Worm (Caenorhabditis elegans): ENCODE data around the gene D1025.1.
A peak's percentile ranks its signal among the peaks of the same experiment; 100 is the strongest.

The D1025.1 gene

ce11 chrX:14537625-14538024, 17.1 kb downstream of the D1025.1 start:
- TF ChIP-seq hlh-30 (tag; optimal IDR thresholded peaks at IDR 0.05; ENCODE audit: insufficient read depth), result peak; percentile 39
- TF ChIP-seq zip-2 (tag; optimal IDR thresholded peaks at IDR 0.05), result no peak
- no peak for TF ChIP-seq dmd-9 (GFP tag; IDR thresholded peaks at IDR 0.05)
- TF ChIP-seq spr-1 (tag; optimal IDR thresholded peaks at IDR 0.05), result no peak
- no peak for TF ChIP-seq R02D3.7 (tag; optimal IDR thresholded peaks at IDR 0.05)
- TF ChIP-seq nhr-237 (tag; optimal IDR thresholded peaks at IDR 0.05), result no peak
- no peak for TF ChIP-seq dmd-8 (GFP tag; IDR thresholded peaks at IDR 0.05)
- no peak for TF ChIP-seq nhr-10 (tag; optimal IDR thresholded peaks at IDR 0.05)
- TF ChIP-seq pqm-1 (tag; optimal IDR thresholded peaks at IDR 0.05), result peak; percentile 38
- TF ChIP-seq lin-15B (tag; optimal IDR thresholded peaks at IDR 0.05), result no peak
- peak in 1 of 2 experiments; percentile 44 for TF ChIP-seq mdl-1 (tag; optimal IDR thresholded peaks at IDR 0.05)
- TF ChIP-seq ztf-11 (tag; optimal IDR thresholded peaks at IDR 0.05), result no peak
- no peak for TF ChIP-seq nhr-76 (tag; optimal IDR thresholded peaks at IDR 0.05)
- TF ChIP-seq mep-1 (tag; optimal IDR thresholded peaks at IDR 0.05), result no peak
- no peak for TF ChIP-seq hmg-1.1 (GFP tag; IDR thresholded peaks at IDR 0.05)
- no peak for TF ChIP-seq fos-1 (tag; optimal IDR thresholded peaks at IDR 0.05)
- no peak for TF ChIP-seq T20F7.1 (GFP tag; optimal IDR thresholded peaks at IDR 0.05)
- TF ChIP-seq saeg-2 (GFP tag; IDR thresholded peaks at IDR 0.05), result no peak
- TF ChIP-seq daf-16 (GFP tag; optimal IDR thresholded peaks at IDR 0.05), result no peak
- peak; percentile 85 for TF ChIP-seq daf-16 (tag; optimal IDR thresholded peaks at IDR 0.05)
- TF ChIP-seq hlh-11 (tag; optimal IDR thresholded peaks at IDR 0.05), result peak; percentile 61
- TF ChIP-seq nhr-77 (tag; optimal IDR thresholded peaks at IDR 0.05), result peak; percentile 59
- no peak for TF ChIP-seq ces-1 (GFP tag; optimal IDR thresholded peaks at IDR 0.05)
- TF ChIP-seq lsy-2 (tag; optimal IDR thresholded peaks at IDR 0.05), result no peak
- TF ChIP-seq Y5F2A.4 (GFP tag; optimal IDR thresholded peaks at IDR 0.05), result no peak
- no peak for TF ChIP-seq F44E2.7 (GFP tag; IDR thresholded peaks at IDR 0.05)
- TF ChIP-seq unc-130 (GFP tag; optimal IDR thresholded peaks at IDR 0.05), result no peak
- no peak for TF ChIP-seq F26F4.8 (GFP tag; conservative IDR thresholded peaks at IDR 0.05)
- no peak for TF ChIP-seq ceh-82 (tag; optimal IDR thresholded peaks at IDR 0.05)
- no peak for TF ChIP-seq nhr-41 (GFP tag; IDR thresholded peaks at IDR 0.05)
- no peak for TF ChIP-seq fkh-10 (GFP tag; optimal IDR thresholded peaks at IDR 0.05)
- no peak for TF ChIP-seq ceh-62 (tag; optimal IDR thresholded peaks at IDR 0.05)
- TF ChIP-seq rbr-2 (tag; optimal IDR thresholded peaks at IDR 0.05), result no peak
- TF ChIP-seq dmd-6 (GFP tag; IDR thresholded peaks at IDR 0.05), result peak; percentile 34
- TF ChIP-seq gei-8 (GFP tag; optimal IDR thresholded peaks at IDR 0.05), result no peak
- TF ChIP-seq vab-7 (GFP tag; IDR thresholded peaks at IDR 0.05), result no peak
- no peak for TF ChIP-seq Y75B8A.6 (GFP tag; IDR thresholded peaks at IDR 0.05)
- peak; percentile 82 for TF ChIP-seq nhr-28 (tag; optimal IDR thresholded peaks at IDR 0.05)
- no peak for TF ChIP-seq lin-13 (GFP tag; optimal IDR thresholded peaks at IDR 0.05)
- TF ChIP-seq nhr-6 (tag; optimal IDR thresholded peaks at IDR 0.05), result no peak
- TF ChIP-seq egl-27 (tag; optimal IDR thresholded peaks at IDR 0.05), result no peak
- no peak for TF ChIP-seq madf-5 (GFP tag; IDR thresholded peaks at IDR 0.05)
- TF ChIP-seq ama-1 (optimal IDR thresholded peaks at IDR 0.05), result no peak
- no peak for TF ChIP-seq lin-38 (GFP tag; IDR thresholded peaks at IDR 0.05)
- TF ChIP-seq F37D6.2 (tag; optimal IDR thresholded peaks at IDR 0.05), result no peak
- TF ChIP-seq zfp-2 (tag; optimal IDR thresholded peaks at IDR 0.05), result no peak
- TF ChIP-seq attf-4 (tag; optimal IDR thresholded peaks at IDR 0.05), result no peak
- no peak for TF ChIP-seq tra-1 (GFP tag; IDR thresholded peaks at IDR 0.05)
- no peak for TF ChIP-seq mdt-29 (GFP tag; IDR thresholded peaks at IDR 0.05)
- no peak for TF ChIP-seq pha-4 (GFP tag; IDR thresholded peaks at IDR 0.05)
- no peak for TF ChIP-seq pha-4 (tag; optimal IDR thresholded peaks at IDR 0.05)
- no peak for TF ChIP-seq daf-8 (GFP tag; IDR thresholded peaks at IDR 0.05)
- no peak for TF ChIP-seq Y48G9A.11 (GFP tag; IDR thresholded peaks at IDR 0.05)
- no peak for TF ChIP-seq nhr-42 (GFP tag; IDR thresholded peaks at IDR 0.05)
- TF ChIP-seq php-3 (GFP tag; IDR thresholded peaks at IDR 0.05), result peak; percentile 41; the same call in 1 of the 2 replicates

All from whole organism, L4 larva.